Fruit fly (Drosophila melanogaster): Measurements from ENCODE around the gene pon.

DNA sequence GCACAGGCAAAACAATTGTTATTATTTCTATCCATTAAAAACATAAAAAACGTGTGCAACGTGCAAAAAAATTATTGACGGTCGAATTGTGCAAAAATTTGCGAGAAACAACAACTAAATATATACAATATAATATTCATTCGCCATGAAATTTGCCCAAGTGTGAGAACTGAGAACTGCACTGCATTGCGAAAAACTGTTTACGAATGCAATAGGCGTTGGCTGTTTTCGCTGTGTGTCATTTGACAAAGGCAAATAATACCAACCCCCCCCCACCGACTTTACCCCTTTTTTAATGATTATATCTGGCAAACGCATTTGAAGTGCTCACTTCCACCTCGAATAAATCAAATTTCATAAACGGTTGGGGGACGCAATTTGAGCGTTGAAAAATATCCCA lies 38.9 kb downstream of the pon start:
- TF ChIP-seq Blimp-1 (GFP tag; optimal IDR thresholded peaks at IDR 0.05) = no peak
- TF ChIP-seq Hr4 (GFP tag; optimal IDR thresholded peaks at IDR 0.05) = no peak
- no peak for TF ChIP-seq fd59A (GFP tag; optimal IDR thresholded peaks at IDR 0.05)
- TF ChIP-seq salr (GFP tag; optimal IDR thresholded peaks at IDR 0.05) = no peak
- no peak for TF ChIP-seq CG11762 (GFP tag; optimal IDR thresholded peaks at IDR 0.05; ENCODE audit: insufficient read depth)

Data from whole organism, prepupa.